Fruit fly (Drosophila melanogaster) whole organism, embryonic: ENCODE data around the gene CG10435.
A peak's percentile ranks its signal among the peaks of the same experiment; 100 is the strongest.

Experiments
- Aef1 ChIP-seq: fragments of 200-800 bp; sonication (Bioruptor generic); IDR thresholded peaks from 3 replicates; pipeline ENCODE4 v1.3.6; 2022; ENCODE audit warnings: missing biosample characterization, missing genetic modification characterization
- BEAF-32 ChIP-seq: fragments of 200-800 bp; sonication (Bioruptor generic); optimal IDR thresholded peaks from 3 replicates; lab custom pipeline; 2017; ENCODE audit warnings: missing biosample characterization, missing genetic modification characterization, mild to moderate bottlenecking, moderate library complexity, missing genetic modification reagents
- C15 ChIP-seq: fragments of 200-800 bp; sonication (Bioruptor generic); IDR thresholded peaks from 3 replicates; pipeline ENCODE4 v1.3.6; 2022; ENCODE audit warnings: missing biosample characterization, missing genetic modification characterization
- CG10267 ChIP-seq: fragments of 200-800 bp; sonication (Bioruptor generic); optimal IDR thresholded peaks from 2 replicates; lab custom pipeline; 2018; ENCODE audit warnings: missing biosample characterization, mild to moderate bottlenecking, missing genetic modification characterization, moderate library complexity
- CG11398 ChIP-seq: fragments of 200-800 bp; sonication (Bioruptor generic); optimal IDR thresholded peaks from 2 replicates; lab custom pipeline; 2016; ENCODE audit warnings: missing biosample characterization, missing genetic modification characterization
- CG11696 ChIP-seq: fragments of 200-800 bp; sonication (Bioruptor generic); IDR thresholded peaks from 2 replicates; pipeline ENCODE4 v1.3.6; 2022; ENCODE audit warnings: missing biosample characterization, missing genetic modification characterization
- CG11723 ChIP-seq: fragments of 200-800 bp; sonication (Bioruptor generic); optimal IDR thresholded peaks from 2 replicates; lab custom pipeline; 2017; ENCODE audit warnings: missing biosample characterization, mild to moderate bottlenecking, missing genetic modification characterization
- CG12942 ChIP-seq: fragments of 200-800 bp; sonication (Bioruptor generic); optimal IDR thresholded peaks from 3 replicates; lab custom pipeline; 2016; ENCODE audit warnings: missing biosample characterization, missing genetic modification characterization
- CG13775 ChIP-seq: fragments of 200-800 bp; sonication (Bioruptor generic); optimal IDR thresholded peaks from 3 replicates; lab custom pipeline; 2017; ENCODE audit warnings: missing biosample characterization, mild to moderate bottlenecking, missing genetic modification characterization
- CG18764 ChIP-seq: fragments of 200-800 bp; sonication (Bioruptor generic); optimal IDR thresholded peaks from 3 replicates; lab custom pipeline; 2016; ENCODE audit warnings: missing biosample characterization, missing genetic modification characterization
- CG2202 ChIP-seq: fragments of 200-800 bp; sonication (Bioruptor generic); optimal IDR thresholded peaks from 2 replicates; lab custom pipeline; 2018; ENCODE audit warnings: missing biosample characterization, mild to moderate bottlenecking, missing genetic modification characterization
- CG3065 ChIP-seq: fragments of 200-800 bp; sonication (Bioruptor generic); optimal IDR thresholded peaks from 2 replicates; lab custom pipeline; 2016; ENCODE audit warnings: missing biosample characterization, missing genetic modification characterization
- CG3838 ChIP-seq: fragments of 200-800 bp; sonication (Bioruptor generic); optimal IDR thresholded peaks from 3 replicates; lab custom pipeline; 2016; ENCODE audit warnings: missing biosample characterization, missing genetic modification characterization
- CG5953 ChIP-seq: fragments of 200-800 bp; sonication (Bioruptor generic); IDR thresholded peaks from 2 replicates; pipeline ENCODE4 v1.3.6; 2022; ENCODE audit warnings: missing biosample characterization, missing genetic modification characterization
- CG6272 ChIP-seq: fragments of 200-800 bp; sonication (Bioruptor generic); IDR thresholded peaks from 2 replicates; pipeline ENCODE4 v1.3.6; 2022; ENCODE audit warnings: missing biosample characterization, missing genetic modification characterization
- CG6689 ChIP-seq: fragments of 200-800 bp; sonication (Bioruptor generic); IDR thresholded peaks from 2 replicates; pipeline ENCODE4 v1.3.6; 2022; ENCODE audit warnings: missing biosample characterization, missing genetic modification characterization
- CG6813 ChIP-seq: fragments of 200-800 bp; sonication (Bioruptor generic); optimal IDR thresholded peaks from 2 replicates; lab custom pipeline; 2017; ENCODE audit warnings: missing biosample characterization, missing genetic modification characterization, mild to moderate bottlenecking, moderate library complexity, missing genetic modification reagents
- CG7271 ChIP-seq: fragments of 200-800 bp; sonication (Bioruptor generic); optimal IDR thresholded peaks from 2 replicates; lab custom pipeline; 2018; ENCODE audit warnings: missing biosample characterization, mild to moderate bottlenecking, missing genetic modification characterization, moderate library complexity
- CG7372 ChIP-seq: fragments of 200-800 bp; sonication (Bioruptor generic); IDR thresholded peaks from 2 replicates; pipeline ENCODE4 v1.3.6; 2022; ENCODE audit warnings: missing biosample characterization, missing genetic modification characterization
- CG8290 ChIP-seq, 3 experiments: fragments of 200-800 bp; sonication (Bioruptor generic); optimal IDR thresholded peaks; 2 replicates each; lab custom pipeline; 2016 to 2019; ENCODE audit warnings: missing biosample characterization in 3 of 3, missing genetic modification characterization in 3 of 3, mild to moderate bottlenecking in 2 of 3, moderate library complexity in 1 of 3
- CG8359 ChIP-seq: fragments of 200-800 bp; sonication (Bioruptor generic); optimal IDR thresholded peaks from 2 replicates; lab custom pipeline; 2017; ENCODE audit warnings: missing biosample characterization, mild to moderate bottlenecking, missing genetic modification characterization, borderline replicate concordance
- CG8765 ChIP-seq: fragments of 200-800 bp; sonication (Bioruptor generic); IDR thresholded peaks from 2 replicates; pipeline ENCODE4 v1.3.6; 2022; ENCODE audit warnings: missing biosample characterization, missing genetic modification characterization
- D ChIP-seq, 2 experiments: fragments of 200-800 bp in 1 of 2; fragments of >200 bp in 1 of 2; sonication (Bioruptor generic) in 1 of 2; optimal IDR thresholded peaks; 2 replicates in 1 of 2; 3 replicates in 1 of 2; lab custom pipeline; 2017; ENCODE audit warnings: mild to moderate bottlenecking in 1 of 2, missing biosample characterization in 1 of 2, missing genetic modification characterization in 1 of 2, missing genetic modification reagents in 1 of 2
- D19B ChIP-seq: fragments of 200-800 bp; sonication (Bioruptor generic); optimal IDR thresholded peaks from 2 replicates; lab custom pipeline; 2017; ENCODE audit warnings: missing biosample characterization, mild to moderate bottlenecking, missing genetic modification characterization
- Gug ChIP-seq: fragments of 200-800 bp; sonication (Bioruptor generic); IDR thresholded peaks from 4 replicates; pipeline ENCODE4 v1.3.6; 2022; ENCODE audit warnings: missing biosample characterization, missing genetic modification characterization
- Hey ChIP-seq: fragments of 200-800 bp; sonication (Bioruptor generic); optimal IDR thresholded peaks from 3 replicates; lab custom pipeline; 2018; ENCODE audit warnings: missing biosample characterization, mild to moderate bottlenecking, missing genetic modification characterization
- Hr39 ChIP-seq: fragments of >200 bp; optimal IDR thresholded peaks from 2 replicates; lab custom pipeline; 2017
- Hr78 ChIP-seq, 2 experiments: fragments of 200-800 bp in 1 of 2; fragments of >200 bp in 1 of 2; sonication (Bioruptor generic) in 1 of 2; optimal IDR thresholded peaks; 2 replicates each; lab custom pipeline; 2017 to 2019; ENCODE audit warnings: missing biosample characterization in 2 of 2, missing genetic modification characterization in 2 of 2, mild to moderate bottlenecking in 1 of 2, moderate library complexity in 1 of 2
- Meics ChIP-seq: fragments of 200-800 bp; sonication (Bioruptor generic); optimal IDR thresholded peaks from 2 replicates; lab custom pipeline; 2017; ENCODE audit warnings: missing biosample characterization, mild to moderate bottlenecking, missing genetic modification characterization
- Opbp ChIP-seq: fragments of 200-800 bp; sonication (Bioruptor generic); IDR thresholded peaks from 3 replicates; pipeline ENCODE4 v1.3.6; 2022; ENCODE audit warnings: missing biosample characterization, missing genetic modification characterization; ENCODE audit not compliant: partially characterized antibody
- Scr ChIP-seq: fragments of 200-800 bp; sonication (Bioruptor generic); IDR thresholded peaks from 2 replicates; pipeline ENCODE4 v1.3.6; 2022; ENCODE audit warnings: missing biosample characterization, missing genetic modification characterization; ENCODE audit not compliant: partially characterized antibody
- Tbp ChIP-seq: fragments of >200 bp; optimal IDR thresholded peaks from 2 replicates; lab custom pipeline; 2018; ENCODE audit warnings: missing biosample characterization, missing genetic modification characterization
- ara ChIP-seq: fragments of 200-800 bp; sonication (Bioruptor generic); IDR thresholded peaks from 2 replicates; pipeline ENCODE4 v1.3.6; 2022; ENCODE audit warnings: missing biosample characterization, missing genetic modification characterization
- chif ChIP-seq, 2 experiments: fragments of 200-800 bp; sonication (Bioruptor generic); optimal IDR thresholded peaks; 3 replicates each; lab custom pipeline; 2016; ENCODE audit warnings: missing biosample characterization in 2 of 2, missing genetic modification characterization in 2 of 2
- dan ChIP-seq: fragments of 200-800 bp; sonication (Bioruptor generic); IDR thresholded peaks from 2 replicates; pipeline ENCODE4 v1.3.6; 2022; ENCODE audit warnings: missing biosample characterization, missing genetic modification characterization
- ems ChIP-seq: fragments of 200-800 bp; sonication (Bioruptor generic); optimal IDR thresholded peaks from 3 replicates; lab custom pipeline; 2016; ENCODE audit warnings: missing biosample characterization, missing genetic modification characterization
- ftz-f1 ChIP-seq: fragments of 200-800 bp; sonication (Bioruptor generic); optimal IDR thresholded peaks from 2 replicates; lab custom pipeline; 2016; ENCODE audit warnings: missing biosample characterization, missing genetic modification characterization
- grau ChIP-seq: fragments of 200-800 bp; optimal IDR thresholded peaks from 3 replicates; lab custom pipeline; 2019; ENCODE audit warnings: missing biosample characterization, mild to moderate bottlenecking, missing genetic modification characterization, moderate library complexity
- her ChIP-seq: fragments of 200-800 bp; sonication (Bioruptor generic); optimal IDR thresholded peaks from 2 replicates; lab custom pipeline; 2016; ENCODE audit warnings: missing biosample characterization, missing genetic modification characterization
- insv ChIP-seq, 2 experiments: fragments of 200-800 bp; sonication (Bioruptor generic); optimal IDR thresholded peaks; 3 replicates each; lab custom pipeline; 2016 to 2018; ENCODE audit warnings: missing biosample characterization in 2 of 2, missing genetic modification characterization in 2 of 2
- jigr1 ChIP-seq: fragments of 200-800 bp; sonication (Bioruptor generic); IDR thresholded peaks from 3 replicates; pipeline ENCODE4 v1.3.6; 2022; ENCODE audit warnings: missing biosample characterization, missing genetic modification characterization
- kah ChIP-seq: fragments of 200-800 bp; sonication (Bioruptor generic); optimal IDR thresholded peaks from 2 replicates; lab custom pipeline; 2018; ENCODE audit warnings: missing biosample characterization, mild to moderate bottlenecking, missing genetic modification characterization
- luna ChIP-seq: fragments of 200-800 bp; sonication (Bioruptor generic); optimal IDR thresholded peaks from 2 replicates; lab custom pipeline; 2016; ENCODE audit warnings: missing biosample characterization, missing genetic modification characterization
- nmo ChIP-seq: fragments of 200-800 bp; sonication (Bioruptor generic); optimal IDR thresholded peaks from 2 replicates; lab custom pipeline; 2018; ENCODE audit warnings: missing biosample characterization, mild to moderate bottlenecking, missing genetic modification characterization, moderate library complexity
- p53 ChIP-seq: fragments of 200-800 bp; sonication (Bioruptor generic); optimal IDR thresholded peaks from 2 replicates; lab custom pipeline; 2016; ENCODE audit warnings: missing biosample characterization, missing genetic modification characterization
- pum ChIP-seq: fragments of 200-800 bp; sonication (Bioruptor generic); optimal IDR thresholded peaks from 2 replicates; lab custom pipeline; 2016; ENCODE audit warnings: missing biosample characterization, missing genetic modification characterization
- slp2 ChIP-seq: fragments of 200-800 bp; sonication (Bioruptor generic); optimal IDR thresholded peaks from 2 replicates; lab custom pipeline; 2016; ENCODE audit warnings: missing biosample characterization, missing genetic modification characterization
- stc ChIP-seq: fragments of 200-800 bp; sonication (Bioruptor generic); IDR thresholded peaks from 2 replicates; pipeline ENCODE4 v1.3.6; 2022; ENCODE audit warnings: missing biosample characterization, missing genetic modification characterization
- tna ChIP-seq: fragments of 200-800 bp; sonication (Bioruptor generic); IDR thresholded peaks from 2 replicates; pipeline ENCODE4 v1.3.6; 2022; ENCODE audit warnings: missing biosample characterization, missing genetic modification characterization; ENCODE audit not compliant: partially characterized antibody
- vvl ChIP-seq: fragments of 200-800 bp; sonication (Bioruptor generic); IDR thresholded peaks from 2 replicates; pipeline ENCODE4 v1.3.6; 2022; ENCODE audit warnings: missing biosample characterization, missing genetic modification characterization

CG10435 gene

dm6 chr3R:8027203-8027688 lies 14.2 kb upstream of the CG10435 start (continued):
- TF ChIP-seq Hr39 (lab: Kevin White, UChicago), result no peak
- TF ChIP-seq Aef1 (GFP tag; lab: Robert Waterston, UW), result peak; percentile 53; the same call in 2 of the 3 replicates
- TF ChIP-seq stc (GFP tag; lab: Robert Waterston, UW), result peak; percentile 49
- TF ChIP-seq CG13775 (GFP tag; lab: Kevin White, UChicago), result peak; percentile 90
- no peak for TF ChIP-seq luna
- TF ChIP-seq Gug (GFP tag; lab: Robert Waterston, UW), result peak; percentile 2; the same call in 1 of the 4 replicates
- TF ChIP-seq CG7372 (GFP tag; lab: Robert Waterston, UW), result peak; percentile 57; the same call in 1 of the 2 replicates
- TF ChIP-seq Hey, result no peak
- no peak for TF ChIP-seq tna (GFP tag; lab: Robert Waterston, UW)
- TF ChIP-seq C15, result no peak
- no peak for TF ChIP-seq CG11398 (GFP tag; lab: Kevin White, UChicago)
- TF ChIP-seq vvl (GFP tag; lab: Robert Waterston, UW), result peak; percentile 71
- peak; percentile 21 for TF ChIP-seq CG3838 (GFP tag; lab: Kevin White, UChicago)
- peak in 1 of 2 experiments; percentile 41 for TF ChIP-seq insv (GFP tag; optimal IDR thresholded peaks at IDR 0.05; lab: Kevin White, UChicago)
- TF ChIP-seq CG6272 (GFP tag; lab: Robert Waterston, UW), result no peak
- TF ChIP-seq CG7271, result no peak
- TF ChIP-seq her (GFP tag; lab: Kevin White, UChicago), result no peak
- peak in 1 of 2 experiments; percentile 76 for TF ChIP-seq Hr78 (GFP tag; optimal IDR thresholded peaks at IDR 0.05; lab: Kevin White, UChicago)
- TF ChIP-seq p53, result no peak
- TF ChIP-seq dan (GFP tag; lab: Robert Waterston, UW), result no peak
- TF ChIP-seq kah, result peak; percentile 63
- peak; percentile 82 for TF ChIP-seq CG10267 (tag; lab: Kevin White, UChicago)
- TF ChIP-seq ems (GFP tag; lab: Kevin White, UChicago), result peak; percentile 42
- peak; percentile 77 for TF ChIP-seq CG11723 (GFP tag; lab: Kevin White, UChicago)
- peak; percentile 61 for TF ChIP-seq CG8359
- TF ChIP-seq Scr (GFP tag; lab: Robert Waterston, UW), result no peak
- TF ChIP-seq CG18764 (GFP tag; lab: Kevin White, UChicago), result no peak
- peak in 1 of 2 experiments; percentile 35 for TF ChIP-seq chif (GFP tag; optimal IDR thresholded peaks at IDR 0.05; lab: Kevin White, UChicago)
- no peak for TF ChIP-seq CG8290 (GFP tag; optimal IDR thresholded peaks at IDR 0.05; lab: Kevin White, UChicago)
- no peak for TF ChIP-seq CG8290 (tag; optimal IDR thresholded peaks at IDR 0.05; lab: Kevin White, UChicago)
- TF ChIP-seq grau (tag; lab: Kevin White, UChicago), result peak; percentile 91
- TF ChIP-seq Tbp (GFP tag; lab: Kevin White, UChicago), result no peak
- TF ChIP-seq pum, result no peak
- TF ChIP-seq D (optimal IDR thresholded peaks at IDR 0.05; lab: Kevin White, UChicago), result no peak
- peak; percentile 82 for TF ChIP-seq D (GFP tag; optimal IDR thresholded peaks at IDR 0.05; lab: Kevin White, UChicago)
- peak; percentile 81 for TF ChIP-seq CG12942 (GFP tag; lab: Kevin White, UChicago)
- no peak for TF ChIP-seq jigr1 (GFP tag; lab: Robert Waterston, UW)
- TF ChIP-seq D19B (GFP tag; lab: Kevin White, UChicago), result peak; percentile 19
- TF ChIP-seq Opbp (GFP tag; lab: Robert Waterston, UW), result no peak
- TF ChIP-seq CG2202 (tag; lab: Kevin White, UChicago), result peak; percentile 72
- TF ChIP-seq ara (GFP tag; lab: Robert Waterston, UW), result peak; percentile 26; the same call in 1 of the 2 replicates
- peak; percentile 35; the same call in 1 of the 2 replicates for TF ChIP-seq CG11696 (GFP tag; lab: Robert Waterston, UW)
- TF ChIP-seq ftz-f1 (GFP tag; lab: Kevin White, UChicago), result no peak
- peak; percentile 45 for TF ChIP-seq CG3065 (GFP tag; lab: Kevin White, UChicago)
- peak; percentile 74 for TF ChIP-seq CG6813 (GFP tag; lab: Kevin White, UChicago)
- TF ChIP-seq CG8765 (GFP tag; lab: Robert Waterston, UW), result no peak
- peak; percentile 92 for TF ChIP-seq nmo (GFP tag; lab: Kevin White, UChicago)
- TF ChIP-seq BEAF-32 (GFP tag; lab: Kevin White, UChicago), result no peak
- TF ChIP-seq slp2, result no peak
- peak; percentile 67 for TF ChIP-seq CG5953 (GFP tag; lab: Robert Waterston, UW)
- peak; percentile 78 for TF ChIP-seq CG6689 (GFP tag; lab: Robert Waterston, UW)
- peak; percentile 91 for TF ChIP-seq Meics (GFP tag; lab: Kevin White, UChicago)
